Fruit fly (Drosophila melanogaster) whole organism, embryonic: ENCODE data around the gene Seipin.

Experiments used
- ATbp ChIP-seq: fragments of 200-800 bp; sonication (Bioruptor generic); optimal IDR thresholded peaks from 2 replicates; lab custom pipeline; 2017; ENCODE audit warnings: missing biosample characterization, mild to moderate bottlenecking, missing genetic modification characterization, missing genetic modification reagents
- Abd-B ChIP-seq: fragments of 200-800 bp; sonication (Bioruptor generic); optimal IDR thresholded peaks from 2 replicates; lab custom pipeline; 2018; ENCODE audit warnings: missing biosample characterization, mild to moderate bottlenecking, missing genetic modification characterization, moderate library complexity
- Asciz ChIP-seq: fragments of 200-800 bp; sonication (Bioruptor generic); optimal IDR thresholded peaks from 2 replicates; lab custom pipeline; 2017; ENCODE audit warnings: missing biosample characterization, mild to moderate bottlenecking, missing genetic modification characterization, missing genetic modification reagents
- Atf3 ChIP-seq: fragments of 200-800 bp; sonication (Bioruptor generic); optimal IDR thresholded peaks from 3 replicates; lab custom pipeline; 2016; ENCODE audit warnings: missing biosample characterization, missing genetic modification characterization
- BtbVII ChIP-seq: fragments of 200-800 bp; sonication (Bioruptor generic); optimal IDR thresholded peaks from 3 replicates; lab custom pipeline; 2017; ENCODE audit warnings: missing biosample characterization, mild to moderate bottlenecking, missing genetic modification characterization
- C15 ChIP-seq: fragments of 200-800 bp; sonication (Bioruptor generic); IDR thresholded peaks from 3 replicates; pipeline ENCODE4 v1.3.6; 2022; ENCODE audit warnings: missing biosample characterization, missing genetic modification characterization
- CG10431 ChIP-seq: fragments of 200-800 bp; sonication (Bioruptor generic); optimal IDR thresholded peaks from 3 replicates; lab custom pipeline; 2018; ENCODE audit warnings: missing biosample characterization, mild to moderate bottlenecking, missing genetic modification characterization
- CG11723 ChIP-seq: fragments of 200-800 bp; sonication (Bioruptor generic); optimal IDR thresholded peaks from 2 replicates; lab custom pipeline; 2017; ENCODE audit warnings: missing biosample characterization, mild to moderate bottlenecking, missing genetic modification characterization
- CG12071 ChIP-seq: fragments of 200-800 bp; sonication (Bioruptor generic); optimal IDR thresholded peaks from 3 replicates; lab custom pipeline; 2018; ENCODE audit warnings: missing biosample characterization, mild to moderate bottlenecking, missing genetic modification characterization
- CG12219 ChIP-seq: fragments of 200-800 bp; sonication (Bioruptor generic); optimal IDR thresholded peaks from 3 replicates; lab custom pipeline; 2018; ENCODE audit warnings: missing biosample characterization, mild to moderate bottlenecking, missing genetic modification characterization
- CG1233 ChIP-seq: fragments of 200-800 bp; sonication (Bioruptor generic); optimal IDR thresholded peaks from 4 replicates; lab custom pipeline; 2018; ENCODE audit warnings: missing biosample characterization, mild to moderate bottlenecking, missing genetic modification characterization
- CG12659 ChIP-seq: fragments of 200-800 bp; sonication (Bioruptor generic); optimal IDR thresholded peaks from 3 replicates; lab custom pipeline; 2017; ENCODE audit warnings: mild to moderate bottlenecking, missing biosample characterization, missing genetic modification reagents, missing genetic modification characterization
- CG1603 ChIP-seq: fragments of 200-800 bp; sonication (Bioruptor generic); optimal IDR thresholded peaks from 2 replicates; lab custom pipeline; 2019; ENCODE audit warnings: missing biosample characterization, mild to moderate bottlenecking, missing genetic modification characterization, moderate library complexity
- CG17568 ChIP-seq: fragments of 200-800 bp; sonication (Bioruptor generic); optimal IDR thresholded peaks from 2 replicates; lab custom pipeline; 2018; ENCODE audit warnings: missing biosample characterization, mild to moderate bottlenecking, missing genetic modification characterization, moderate library complexity
- CG2678 ChIP-seq: fragments of 200-800 bp; sonication (Bioruptor generic); optimal IDR thresholded peaks from 3 replicates; lab custom pipeline; 2019; ENCODE audit warnings: missing biosample characterization, mild to moderate bottlenecking, missing genetic modification characterization, moderate library complexity
- CG31365 ChIP-seq: fragments of 200-800 bp; sonication (Bioruptor generic); optimal IDR thresholded peaks from 2 replicates; lab custom pipeline; 2018; ENCODE audit warnings: missing biosample characterization, mild to moderate bottlenecking, missing genetic modification characterization
- CG3838 ChIP-seq: fragments of 200-800 bp; sonication (Bioruptor generic); optimal IDR thresholded peaks from 3 replicates; lab custom pipeline; 2016; ENCODE audit warnings: missing biosample characterization, missing genetic modification characterization
- CG5180 ChIP-seq: fragments of 200-800 bp; sonication (Bioruptor generic); optimal IDR thresholded peaks from 3 replicates; lab custom pipeline; 2017; ENCODE audit warnings: missing biosample characterization, missing genetic modification characterization, mild to moderate bottlenecking, moderate library complexity, missing genetic modification reagents
- CG5953 ChIP-seq: fragments of 200-800 bp; sonication (Bioruptor generic); IDR thresholded peaks from 2 replicates; pipeline ENCODE4 v1.3.6; 2022; ENCODE audit warnings: missing biosample characterization, missing genetic modification characterization
- CG6654 ChIP-seq: fragments of 200-800 bp; sonication (Bioruptor generic); optimal IDR thresholded peaks from 2 replicates; lab custom pipeline; 2017; ENCODE audit warnings: missing biosample characterization, mild to moderate bottlenecking, missing genetic modification characterization
- CG7556 ChIP-seq: fragments of 200-800 bp; sonication (Bioruptor generic); optimal IDR thresholded peaks from 2 replicates; lab custom pipeline; 2017; ENCODE audit warnings: missing biosample characterization, mild to moderate bottlenecking, missing genetic modification characterization
- CoRest ChIP-seq: fragments of 200-800 bp; sonication (Bioruptor generic); optimal IDR thresholded peaks from 3 replicates; lab custom pipeline; 2018; ENCODE audit warnings: missing biosample characterization, mild to moderate bottlenecking, missing genetic modification characterization, moderate library complexity
- Dad ChIP-seq: fragments of 200-800 bp; sonication (Bioruptor generic); optimal IDR thresholded peaks from 3 replicates; lab custom pipeline; 2016; ENCODE audit warnings: missing biosample characterization, missing genetic modification characterization
- Deaf1 ChIP-seq: fragments of 200-800 bp; optimal IDR thresholded peaks from 3 replicates; lab custom pipeline; 2019; ENCODE audit warnings: missing biosample characterization, mild to moderate bottlenecking, missing genetic modification characterization, moderate library complexity
- Hey ChIP-seq: fragments of 200-800 bp; sonication (Bioruptor generic); optimal IDR thresholded peaks from 3 replicates; lab custom pipeline; 2018; ENCODE audit warnings: missing biosample characterization, mild to moderate bottlenecking, missing genetic modification characterization
- HmgZ ChIP-seq: fragments of 200-800 bp; sonication (Bioruptor generic); optimal IDR thresholded peaks from 2 replicates; lab custom pipeline; 2018; ENCODE audit warnings: missing biosample characterization, mild to moderate bottlenecking, missing genetic modification characterization
- Lhr ChIP-seq: fragments of 200-800 bp; sonication (Bioruptor generic); optimal IDR thresholded peaks from 3 replicates; lab custom pipeline; 2017; ENCODE audit warnings: mild to moderate bottlenecking, missing biosample characterization, missing genetic modification reagents, missing genetic modification characterization
- PHDP ChIP-seq: fragments of 200-800 bp; sonication (Bioruptor generic); optimal IDR thresholded peaks from 3 replicates; lab custom pipeline; 2018; ENCODE audit warnings: missing biosample characterization, mild to moderate bottlenecking, missing genetic modification characterization, moderate library complexity
- Sox100B ChIP-seq: fragments of 200-800 bp; sonication (Bioruptor generic); optimal IDR thresholded peaks from 3 replicates; lab custom pipeline; 2018; ENCODE audit warnings: missing biosample characterization, mild to moderate bottlenecking, missing genetic modification characterization
- Sox102F ChIP-seq: fragments of 200-800 bp; sonication (Bioruptor generic); optimal IDR thresholded peaks from 2 replicates; lab custom pipeline; 2018; ENCODE audit warnings: missing biosample characterization, mild to moderate bottlenecking, missing genetic modification characterization, moderate library complexity
- bsh ChIP-seq, 2 experiments: fragments of 200-800 bp; sonication (Bioruptor generic); optimal IDR thresholded peaks; 2 replicates each; lab custom pipeline; 2017 to 2018; ENCODE audit warnings: mild to moderate bottlenecking in 2 of 2, missing biosample characterization in 2 of 2, missing genetic modification characterization in 2 of 2, moderate library complexity in 1 of 2
- cg ChIP-seq: fragments of 200-800 bp; sonication (Bioruptor generic); optimal IDR thresholded peaks from 3 replicates; lab custom pipeline; 2019; ENCODE audit warnings: missing biosample characterization, mild to moderate bottlenecking, missing genetic modification characterization, moderate library complexity
- chn ChIP-seq: fragments of 200-800 bp; sonication (Bioruptor generic); optimal IDR thresholded peaks from 2 replicates; lab custom pipeline; 2016; ENCODE audit warnings: missing biosample characterization, missing genetic modification characterization
- cwo ChIP-seq: fragments of 200-800 bp; sonication (Bioruptor generic); optimal IDR thresholded peaks from 3 replicates; lab custom pipeline; 2017; ENCODE audit warnings: missing biosample characterization, missing genetic modification characterization, mild to moderate bottlenecking, moderate library complexity, missing genetic modification reagents
- dmrt99B ChIP-seq: fragments of 200-800 bp; sonication (Bioruptor generic); optimal IDR thresholded peaks from 2 replicates; lab custom pipeline; 2018; ENCODE audit warnings: missing biosample characterization, mild to moderate bottlenecking, missing genetic modification characterization, moderate library complexity
- eyg ChIP-seq: fragments of 200-800 bp; sonication (Bioruptor generic); optimal IDR thresholded peaks from 3 replicates; lab custom pipeline; 2016; ENCODE audit warnings: missing biosample characterization, missing genetic modification characterization
- gcm2 ChIP-seq: fragments of 200-800 bp; sonication (Bioruptor generic); optimal IDR thresholded peaks from 2 replicates; lab custom pipeline; 2016; ENCODE audit warnings: missing biosample characterization, missing genetic modification characterization
- hth ChIP-seq: fragments of >200 bp; optimal IDR thresholded peaks from 2 replicates; lab custom pipeline; 2017; ENCODE audit warnings: inconsistent platforms
- knrl ChIP-seq: fragments of 200-800 bp; sonication (Bioruptor generic); IDR thresholded peaks from 3 replicates; pipeline ENCODE4 v1.3.6; 2022; ENCODE audit warnings: missing biosample characterization, missing genetic modification characterization; ENCODE audit not compliant: partially characterized antibody
- lab ChIP-seq: fragments of 200-800 bp; sonication (Bioruptor generic); optimal IDR thresholded peaks from 3 replicates; lab custom pipeline; 2017; ENCODE audit warnings: missing biosample characterization, missing genetic modification characterization, mild to moderate bottlenecking, moderate library complexity, missing genetic modification reagents
- mirr ChIP-seq: fragments of 200-800 bp; sonication (Bioruptor generic); optimal IDR thresholded peaks from 3 replicates; lab custom pipeline; 2018; ENCODE audit warnings: missing biosample characterization, mild to moderate bottlenecking, missing genetic modification characterization
- oc ChIP-seq: fragments of 200-800 bp; sonication (Bioruptor generic); optimal IDR thresholded peaks from 2 replicates; lab custom pipeline; 2018; ENCODE audit warnings: missing biosample characterization, mild to moderate bottlenecking, missing genetic modification characterization, moderate library complexity
- otp ChIP-seq: fragments of 200-800 bp; sonication (Bioruptor generic); IDR thresholded peaks from 3 replicates; pipeline ENCODE4, ENCODE4 v1.3.6; 2022; ENCODE audit warnings: missing biosample characterization, missing genetic modification characterization
- salm ChIP-seq: fragments of 200-800 bp; sonication (Bioruptor generic); optimal IDR thresholded peaks from 2 replicates; lab custom pipeline; 2018; ENCODE audit warnings: missing biosample characterization, mild to moderate bottlenecking, missing genetic modification characterization
- sc ChIP-seq, 3 experiments: fragments of >200 bp in 2 of 3; fragments of 200-800 bp in 1 of 3; sonication (Bioruptor generic) in 1 of 3; optimal IDR thresholded peaks; 2 replicates in 2 of 3; 3 replicates in 1 of 3; lab custom pipeline; 2017; ENCODE audit warnings: mild to moderate bottlenecking in 1 of 3, missing biosample characterization in 1 of 3, missing genetic modification characterization in 1 of 3, missing genetic modification reagents in 1 of 3
- sd ChIP-seq: fragments of 200-800 bp; sonication (Bioruptor generic); optimal IDR thresholded peaks from 3 replicates; lab custom pipeline; 2018; ENCODE audit warnings: missing biosample characterization, mild to moderate bottlenecking, missing genetic modification characterization, moderate library complexity
- sqz ChIP-seq: fragments of 200-800 bp; sonication (Bioruptor generic); optimal IDR thresholded peaks from 3 replicates; lab custom pipeline; 2018; ENCODE audit warnings: missing biosample characterization, mild to moderate bottlenecking, missing genetic modification characterization

The Seipin gene

DNA sequence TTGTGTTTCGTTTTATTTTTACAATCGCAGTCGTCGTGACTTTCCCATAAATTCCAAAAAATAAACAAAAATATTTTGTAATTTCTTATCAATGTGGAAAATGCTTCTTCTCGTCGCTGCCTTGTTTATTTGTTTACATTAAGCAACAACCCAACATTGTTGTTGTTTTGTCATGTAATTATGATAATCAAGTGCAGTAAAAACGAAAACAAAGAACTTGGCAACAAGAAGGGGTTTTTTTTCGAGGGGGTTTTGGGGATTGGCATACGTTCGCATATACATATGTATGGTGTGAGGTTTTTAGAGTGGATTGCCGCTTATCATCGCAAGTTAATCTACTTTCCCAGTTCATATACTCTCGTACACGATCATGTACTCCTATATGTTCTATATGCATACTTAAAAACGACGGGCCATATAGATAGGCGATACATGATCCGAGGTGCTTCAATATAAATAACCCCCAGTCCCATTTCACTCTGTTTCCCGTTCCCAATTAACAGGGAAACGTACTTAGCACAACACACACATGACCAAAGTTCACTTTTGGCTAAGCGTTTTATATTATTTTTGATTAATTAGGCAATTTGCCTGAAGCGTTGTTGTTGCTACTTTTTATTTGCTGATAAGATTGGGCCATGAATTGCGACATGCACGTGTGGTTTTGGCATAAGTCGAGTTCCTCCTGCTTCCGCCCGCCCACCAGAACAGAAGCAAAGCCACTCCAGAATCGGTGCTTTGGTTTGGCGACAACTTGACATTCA, 34.1 kb downstream of the Seipin start:
- TF ChIP-seq eyg, result no peak
- peak; percentile 11 for TF ChIP-seq Sox100B
- TF ChIP-seq CG31365 (tag; lab: Kevin White, UChicago), result peak; percentile 20
- TF ChIP-seq BtbVII (GFP tag; lab: Kevin White, UChicago), result peak; percentile 32
- no peak for TF ChIP-seq Deaf1
- no peak for TF ChIP-seq chn (GFP tag; lab: Kevin White, UChicago)
- peak; percentile 90 for TF ChIP-seq cwo (GFP tag; lab: Kevin White, UChicago)
- TF ChIP-seq CG5953 (GFP tag; lab: Robert Waterston, UW), result no peak
- no peak for TF ChIP-seq gcm2
- TF ChIP-seq Dad (GFP tag; lab: Kevin White, UChicago), result no peak
- TF ChIP-seq CoRest (tag; lab: Kevin White, UChicago), result no peak
- no peak for TF ChIP-seq knrl (GFP tag; lab: Robert Waterston, UW)
- TF ChIP-seq CG12659 (GFP tag; lab: Kevin White, UChicago), result no peak
- no peak for TF ChIP-seq CG1233
- TF ChIP-seq CG1603 (tag; lab: Kevin White, UChicago), result no peak
- peak in 1 of 2 experiments; percentile 37 for TF ChIP-seq bsh (GFP tag; optimal IDR thresholded peaks at IDR 0.05; lab: Kevin White, UChicago)
- peak; percentile 72 for TF ChIP-seq ATbp
- TF ChIP-seq lab, result peak; percentile 28
- TF ChIP-seq oc, result peak; percentile 19
- TF ChIP-seq cg (GFP tag; lab: Kevin White, UChicago), result no peak
- peak; percentile 29 for TF ChIP-seq CG5180 (GFP tag; lab: Kevin White, UChicago)
- no peak for TF ChIP-seq otp (GFP tag; lab: Robert Waterston, UW)
- TF ChIP-seq CG3838 (GFP tag; lab: Kevin White, UChicago), result peak; percentile 37
- no peak for TF ChIP-seq CG6654 (GFP tag; lab: Kevin White, UChicago)
- TF ChIP-seq CG17568 (GFP tag; lab: Kevin White, UChicago), result peak; percentile 44
- peak; percentile 32 for TF ChIP-seq PHDP (tag; lab: Kevin White, UChicago)
- peak; percentile 40 for TF ChIP-seq salm (tag; lab: Kevin White, UChicago)
- peak; percentile 5 for TF ChIP-seq dmrt99B (tag; lab: Kevin White, UChicago)
- TF ChIP-seq CG12219, result peak; percentile 24
- TF ChIP-seq Abd-B (GFP tag; lab: Kevin White, UChicago), result no peak
- peak; percentile 49 for TF ChIP-seq CG2678
- peak; percentile 23 for TF ChIP-seq CG11723
- no peak for TF ChIP-seq CG10431 (GFP tag; lab: Kevin White, UChicago)
- TF ChIP-seq sd (tag; lab: Kevin White, UChicago), result peak; percentile 32
- TF ChIP-seq C15, result no peak
- no peak for TF ChIP-seq Atf3
- no peak for TF ChIP-seq sc (optimal IDR thresholded peaks at IDR 0.05; lab: Kevin White, UChicago)
- no peak for TF ChIP-seq sc (GFP tag; optimal IDR thresholded peaks at IDR 0.05; lab: Kevin White, UChicago)
- peak; percentile 58 for TF ChIP-seq Hey
- TF ChIP-seq sqz (GFP tag; lab: Kevin White, UChicago), result peak; percentile 12
- TF ChIP-seq Asciz, result peak; percentile 59
- peak; percentile 24 for TF ChIP-seq mirr (GFP tag; lab: Kevin White, UChicago)
- TF ChIP-seq CG7556 (GFP tag; lab: Kevin White, UChicago), result no peak
- no peak for TF ChIP-seq hth (lab: Kevin White, UChicago)
- TF ChIP-seq CG12071 (GFP tag; lab: Kevin White, UChicago), result peak; percentile 38
- TF ChIP-seq Lhr, result no peak
- peak; percentile 29 for TF ChIP-seq HmgZ (tag; lab: Kevin White, UChicago)
- peak; percentile 21 for TF ChIP-seq Sox102F
